Fruit fly (Drosophila melanogaster) whole organism, wandering third instar larva: ENCODE results near the gene retm.
A peak's percentile ranks its signal among the peaks of the same experiment; 100 is the strongest.

Source experiments
- Abd-B ChIP-seq: fragments of >200 bp; optimal IDR thresholded peaks from 2 replicates; lab custom pipeline; 2017; ENCODE audit warnings: missing biosample characterization, missing genetic modification characterization
- CG32264 ChIP-seq: fragments of 200-800 bp; sonication (Bioruptor generic); optimal IDR thresholded peaks from 2 replicates; lab custom pipeline; 2016; ENCODE audit warnings: missing biosample characterization, missing genetic modification characterization
- CG9705 ChIP-seq: fragments of 200-800 bp; sonication (Bioruptor generic); optimal IDR thresholded peaks from 2 replicates; lab custom pipeline; 2018; ENCODE audit warnings: missing biosample characterization, mild to moderate bottlenecking, missing genetic modification characterization
- CrebA ChIP-seq: fragments of 200-800 bp; sonication (Bioruptor generic); optimal IDR thresholded peaks from 2 replicates; lab custom pipeline; 2016; ENCODE audit warnings: missing biosample characterization, mild to moderate bottlenecking, missing genetic modification characterization, borderline replicate concordance
- Dfd ChIP-seq: fragments of >200 bp; optimal IDR thresholded peaks from 2 replicates; lab custom pipeline; 2017; ENCODE audit warnings: missing biosample characterization, missing genetic modification characterization
- Dif ChIP-seq: fragments of 200-275, 200-300 bp; sonication (Bioruptor generic); optimal IDR thresholded peaks from 2 replicates; lab custom pipeline; 2018; ENCODE audit warnings: missing biosample characterization, missing genetic modification characterization; ENCODE audit not compliant: partially characterized antibody
- GATAd ChIP-seq: sonication (Bioruptor generic); optimal IDR thresholded peaks from 2 replicates; lab custom pipeline; 2016; ENCODE audit warnings: missing biosample characterization, missing genetic modification characterization
- HLH106 ChIP-seq: fragments of 200-800 bp; optimal IDR thresholded peaks from 3 replicates; lab custom pipeline; 2019; ENCODE audit warnings: missing biosample characterization, mild to moderate bottlenecking, missing genetic modification characterization, moderate library complexity
- Hnf4 ChIP-seq: fragments of 200-800 bp; sonication (Bioruptor generic); optimal IDR thresholded peaks from 2 replicates; lab custom pipeline; 2016; ENCODE audit warnings: missing biosample characterization, mild to moderate bottlenecking, missing genetic modification characterization
- Hr78 ChIP-seq: fragments of >200 bp; optimal IDR thresholded peaks from 2 replicates; lab custom pipeline; 2017; ENCODE audit warnings: missing biosample characterization, missing genetic modification characterization
- Hr83 ChIP-seq: fragments of 200-300 bp; sonication (Bioruptor generic); optimal IDR thresholded peaks from 2 replicates; lab custom pipeline; 2016; ENCODE audit warnings: missing biosample characterization, mild to moderate bottlenecking, missing genetic modification characterization, moderate library complexity; ENCODE audit not compliant: poor library complexity, severe bottlenecking
- Jra ChIP-seq: sonication (Bioruptor generic); optimal IDR thresholded peaks from 2 replicates; lab custom pipeline; 2016; ENCODE audit warnings: missing biosample characterization, missing genetic modification characterization
- Mio ChIP-seq: sonication (Bioruptor generic); optimal IDR thresholded peaks from 2 replicates; lab custom pipeline; 2016; ENCODE audit warnings: missing biosample characterization, missing genetic modification characterization
- Myc ChIP-seq: fragments of >200 bp; optimal IDR thresholded peaks from 2 replicates; lab custom pipeline; 2017
- N ChIP-seq: fragments of >200 bp; optimal IDR thresholded peaks from 2 replicates; lab custom pipeline; 2018; ENCODE audit warnings: missing biosample characterization, missing external identifiers, missing genetic modification characterization
- OdsH ChIP-seq: fragments of 200-800 bp; sonication (Bioruptor generic); optimal IDR thresholded peaks from 2 replicates; lab custom pipeline; 2016; ENCODE audit warnings: missing biosample characterization, mild to moderate bottlenecking, missing genetic modification characterization
- Rel ChIP-seq, 2 experiments: fragments of 200-800 bp; sonication (Bioruptor generic) in 1 of 2; optimal IDR thresholded peaks; 2 replicates in 1 of 2; 3 replicates in 1 of 2; lab custom pipeline; 2016 to 2019; ENCODE audit warnings: mild to moderate bottlenecking in 2 of 2, missing biosample characterization in 2 of 2, missing genetic modification characterization in 2 of 2, moderate library complexity in 1 of 2
- Sp1 ChIP-seq: fragments of 200-800 bp; sonication (Bioruptor generic); optimal IDR thresholded peaks from 3 replicates; lab custom pipeline; 2019; ENCODE audit warnings: missing biosample characterization, mild to moderate bottlenecking, missing genetic modification characterization, moderate library complexity
- Vsx2 ChIP-seq: fragments of 200-300, 225-300 bp; sonication (Bioruptor generic); optimal IDR thresholded peaks from 2 replicates; lab custom pipeline; 2018; ENCODE audit warnings: missing biosample characterization, missing genetic modification characterization; ENCODE audit not compliant: partially characterized antibody
- br ChIP-seq: fragments of 200-800 bp; sonication (Bioruptor generic); optimal IDR thresholded peaks from 2 replicates; lab custom pipeline; 2016; ENCODE audit warnings: missing biosample characterization, missing genetic modification characterization
- brk ChIP-seq: fragments of 200-800 bp; sonication (Bioruptor generic); optimal IDR thresholded peaks from 2 replicates; lab custom pipeline; 2016; ENCODE audit warnings: missing biosample characterization, mild to moderate bottlenecking, missing genetic modification characterization
- dl ChIP-seq, 2 experiments: fragments of 175-275, 200-275 bp in 1 of 2; fragments of 200-275 bp in 1 of 2; sonication (Bioruptor generic); optimal IDR thresholded peaks; lab custom pipeline; 2018; ENCODE audit warnings: mild to moderate bottlenecking in 2 of 2, missing biosample characterization in 2 of 2, missing genetic modification characterization in 2 of 2, moderate library complexity in 2 of 2; ENCODE audit not compliant: partially characterized antibody in 2 of 2, insufficient read depth in 1 of 2
- dmrt93B ChIP-seq: fragments of 200-800 bp; sonication (Bioruptor generic); optimal IDR thresholded peaks from 2 replicates; lab custom pipeline; 2018; ENCODE audit warnings: missing biosample characterization, mild to moderate bottlenecking, missing genetic modification characterization
- ey ChIP-seq: fragments of 200-800 bp; sonication (Bioruptor generic); optimal IDR thresholded peaks from 2 replicates; lab custom pipeline; 2016; ENCODE audit warnings: missing biosample characterization, missing genetic modification characterization
- foxo ChIP-seq, 2 experiments: fragments of 200-800 bp; sonication (Bioruptor generic); optimal IDR thresholded peaks; 2 replicates in 1 of 2; 3 replicates in 1 of 2; lab custom pipeline; 2016 to 2017; ENCODE audit warnings: missing biosample characterization in 2 of 2, missing genetic modification characterization in 2 of 2
- fru ChIP-seq: fragments of 200-800 bp; sonication (Bioruptor generic); optimal IDR thresholded peaks from 3 replicates; lab custom pipeline; 2016; ENCODE audit warnings: missing biosample characterization, mild to moderate bottlenecking, missing genetic modification characterization
- h ChIP-seq: fragments of 200-800 bp; sonication (Bioruptor generic); optimal IDR thresholded peaks from 3 replicates; lab custom pipeline; 2016; ENCODE audit warnings: missing biosample characterization, mild to moderate bottlenecking, missing genetic modification characterization
- jim ChIP-seq: fragments of 175-275, 200-325 bp; sonication (Bioruptor generic); optimal IDR thresholded peaks from 2 replicates; lab custom pipeline; 2016; ENCODE audit warnings: missing biosample characterization, mild to moderate bottlenecking, missing genetic modification characterization
- lola ChIP-seq: fragments of >200 bp; optimal IDR thresholded peaks from 2 replicates; lab custom pipeline; 2017; ENCODE audit warnings: missing biosample characterization, missing genetic modification characterization
- pan ChIP-seq: fragments of >200 bp; optimal IDR thresholded peaks from 2 replicates; lab custom pipeline; 2017
- psq ChIP-seq: fragments of 200-800 bp; sonication (Bioruptor generic); optimal IDR thresholded peaks from 3 replicates; lab custom pipeline; 2017; ENCODE audit warnings: missing biosample characterization, mild to moderate bottlenecking, missing genetic modification characterization, moderate library complexity
- rgr ChIP-seq: fragments of 200-800 bp; sonication (Bioruptor generic); optimal IDR thresholded peaks from 3 replicates; lab custom pipeline; 2016; ENCODE audit warnings: missing biosample characterization, mild to moderate bottlenecking, missing genetic modification characterization
- sage ChIP-seq: fragments of 200-800 bp; sonication (Bioruptor generic); optimal IDR thresholded peaks from 2 replicates; lab custom pipeline; 2016; ENCODE audit warnings: missing biosample characterization, mild to moderate bottlenecking, missing genetic modification characterization
- sv ChIP-seq: fragments of 200-800 bp; sonication (Bioruptor generic); optimal IDR thresholded peaks from 3 replicates; lab custom pipeline; 2016; ENCODE audit warnings: missing biosample characterization, missing genetic modification characterization
- tai ChIP-seq: sonication (Bioruptor generic); optimal IDR thresholded peaks from 2 replicates; lab custom pipeline; 2016; ENCODE audit warnings: missing biosample characterization, missing genetic modification characterization
- usp ChIP-seq: fragments of >200 bp; optimal IDR thresholded peaks from 2 replicates; lab custom pipeline; 2017; ENCODE audit warnings: missing biosample characterization, missing genetic modification characterization
- woc ChIP-seq: sonication (Bioruptor generic); optimal IDR thresholded peaks from 2 replicates; lab custom pipeline; 2016; ENCODE audit warnings: missing biosample characterization, mild to moderate bottlenecking, missing genetic modification characterization

retm gene

dm6 chr2L:6474878-6475582 is 19.3 kb upstream of the retm start:
- TF ChIP-seq CG9705 (GFP tag; lab: Kevin White, UChicago) (no peak), tai (GFP tag; lab: Kevin White, UChicago) (no peak), Abd-B (no peak), lola (GFP tag; lab: Kevin White, UChicago) (no peak), Hr78 (GFP tag; lab: Kevin White, UChicago) (no peak), Myc (lab: Kevin White, UChicago) (no peak), HLH106 (tag; lab: Kevin White, UChicago) (no peak), dl (GFP tag; optimal IDR thresholded peaks at IDR 0.05; lab: Kevin White, UChicago; ENCODE audit: insufficient read depth in 1 of 2, partially characterized antibody in 2 of 2) (no peak), foxo (GFP tag; optimal IDR thresholded peaks at IDR 0.05; lab: Kevin White, UChicago) (no peak), GATAd (GFP tag; lab: Kevin White, UChicago) (no peak), jim (GFP tag; lab: Kevin White, UChicago) (no peak), Dfd (no peak), CrebA (GFP tag; lab: Kevin White, UChicago) (no peak), rgr (GFP tag; lab: Kevin White, UChicago) (no peak), Dif (GFP tag; lab: Kevin White, UChicago) (no peak)

DNA sequence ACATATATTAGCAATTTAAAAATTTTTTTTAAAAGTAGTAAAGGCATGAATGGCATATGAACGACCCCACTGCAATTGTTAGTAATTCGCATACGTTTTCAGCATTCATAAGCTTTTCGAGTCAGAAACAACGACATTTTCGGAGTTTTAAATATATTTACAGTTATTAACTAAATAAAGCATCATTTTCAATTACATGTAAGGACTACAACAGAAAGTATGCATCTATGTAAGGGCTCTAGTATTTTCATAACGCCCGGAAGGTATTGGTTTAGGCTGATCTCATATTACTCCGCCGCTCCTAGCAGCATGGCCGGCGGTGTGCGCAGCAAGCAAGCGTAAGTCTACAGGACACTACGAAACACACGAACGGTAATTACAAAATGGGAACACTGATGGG is 18.6 kb upstream of the retm start:
- no peak for TF ChIP-seq pan
- no peak for TF ChIP-seq Hnf4 (GFP tag; lab: Kevin White, UChicago)
- TF ChIP-seq woc (GFP tag; lab: Kevin White, UChicago): no peak
- no peak for TF ChIP-seq CrebA (GFP tag; lab: Kevin White, UChicago)
- no peak for TF ChIP-seq Mio (GFP tag; lab: Kevin White, UChicago)
- TF ChIP-seq CG32264: no peak
- no peak for TF ChIP-seq Dif (GFP tag; lab: Kevin White, UChicago)
- TF ChIP-seq Hr83 (GFP tag; lab: Kevin White, UChicago): no peak
- TF ChIP-seq Vsx2: no peak
- no peak for TF ChIP-seq tai (GFP tag; lab: Kevin White, UChicago)
- TF ChIP-seq h: no peak
- TF ChIP-seq psq: no peak
- no peak for TF ChIP-seq CG9705 (GFP tag; lab: Kevin White, UChicago)
- no peak for TF ChIP-seq dmrt93B (GFP tag; lab: Kevin White, UChicago)
- no peak for TF ChIP-seq Jra (GFP tag; lab: Kevin White, UChicago)
- TF ChIP-seq lola (GFP tag; lab: Kevin White, UChicago): no peak
- TF ChIP-seq Abd-B: no peak
- no peak for TF ChIP-seq OdsH (GFP tag; lab: Kevin White, UChicago)

- peak; percentile 77 for TF ChIP-seq jim (GFP tag; lab: Kevin White, UChicago)
- TF ChIP-seq brk (GFP tag; lab: Kevin White, UChicago): peak; percentile 24
- TF ChIP-seq woc (GFP tag; lab: Kevin White, UChicago): peak; percentile 9
- peak; percentile 53 for TF ChIP-seq HLH106 (tag; lab: Kevin White, UChicago)
- peak; percentile 62 for TF ChIP-seq pan
- peak; percentile 34 for TF ChIP-seq ey (GFP tag; lab: Kevin White, UChicago)
- TF ChIP-seq Sp1 (GFP tag; lab: Kevin White, UChicago): peak; percentile 70
- no peak for TF ChIP-seq sv (GFP tag; lab: Kevin White, UChicago)
- TF ChIP-seq OdsH (GFP tag; lab: Kevin White, UChicago): peak; percentile 51
- TF ChIP-seq tai (GFP tag; lab: Kevin White, UChicago): no peak
- TF ChIP-seq sage (GFP tag; lab: Kevin White, UChicago): peak; percentile 52
- peak; percentile 66 for TF ChIP-seq rgr (GFP tag; lab: Kevin White, UChicago)
- no peak for TF ChIP-seq Hnf4 (GFP tag; lab: Kevin White, UChicago)
- peak; percentile 35 for TF ChIP-seq Rel (GFP tag; optimal IDR thresholded peaks at IDR 0.05; lab: Kevin White, UChicago)
- peak; percentile 92 for TF ChIP-seq Rel (tag; optimal IDR thresholded peaks at IDR 0.05; lab: Kevin White, UChicago)
- no peak for TF ChIP-seq lola (GFP tag; lab: Kevin White, UChicago)
- TF ChIP-seq dmrt93B (GFP tag; lab: Kevin White, UChicago): no peak
- peak; percentile 19 to 53 for TF ChIP-seq dl (GFP tag; optimal IDR thresholded peaks at IDR 0.05; lab: Kevin White, UChicago; ENCODE audit: insufficient read depth in 1 of 2, partially characterized antibody in 2 of 2)
- no peak for TF ChIP-seq Dfd
- peak; percentile 33 for TF ChIP-seq Jra (GFP tag; lab: Kevin White, UChicago)
- TF ChIP-seq CrebA (GFP tag; lab: Kevin White, UChicago): no peak
- TF ChIP-seq CG32264: no peak
- peak; percentile 38 for TF ChIP-seq h
- no peak for TF ChIP-seq CG9705 (GFP tag; lab: Kevin White, UChicago)
- no peak for TF ChIP-seq Mio (GFP tag; lab: Kevin White, UChicago)
- peak; percentile 64 for TF ChIP-seq fru (GFP tag; lab: Kevin White, UChicago)
- peak in 1 of 2 experiments; percentile 59 for TF ChIP-seq foxo (GFP tag; optimal IDR thresholded peaks at IDR 0.05; lab: Kevin White, UChicago)
- peak; percentile 11 for TF ChIP-seq psq
- TF ChIP-seq Dif (GFP tag; lab: Kevin White, UChicago): no peak
- TF ChIP-seq br (GFP tag; lab: Kevin White, UChicago): peak; percentile 45
- TF ChIP-seq N: peak; percentile 56
- no peak for TF ChIP-seq Vsx2
- peak; percentile 49 for TF ChIP-seq Hr83 (GFP tag; lab: Kevin White, UChicago)
- no peak for TF ChIP-seq usp (GFP tag; lab: Kevin White, UChicago)
Observed at dm6 chr2L:6473076-6474037, 17.6 kb upstream of the retm start, which contains the start of gene mmy. mmy (minus strand) TSS chr2L:6473904.
